Worm (Caenorhabditis elegans) whole organism, L4 larva: Measurements from ENCODE around the gene T06E4.7.

Experiments
- R02D3.7 ChIP-seq: fragments of 150-350 bp; sonication (generic microtip); optimal IDR thresholded peaks from 3 replicates; lab custom pipeline; 2014; ENCODE audit warnings: missing biosample characterization, missing genetic modification characterization
- aly-2 ChIP-seq: sonication (generic microtip); optimal IDR thresholded peaks from 2 replicates; lab custom pipeline; 2018; ENCODE audit warnings: missing biosample characterization, missing genetic modification characterization
- ceh-20 ChIP-seq: fragments of 200-800 bp; sonication (Bioruptor generic); IDR thresholded peaks from 2 replicates; pipeline ENCODE4 v1.3.6; 2022; ENCODE audit warnings: missing genetic modification reagents, missing genetic modification characterization, missing compliant biosample characterization
- daf-12 ChIP-seq: fragments of 150-350 bp; optimal IDR thresholded peaks from 2 replicates; lab custom pipeline; 2014; ENCODE audit warnings: missing biosample characterization, missing genetic modification reagents, missing genetic modification characterization
- jun-1 ChIP-seq: fragments of 150-350 bp; optimal IDR thresholded peaks from 2 replicates; lab custom pipeline; 2014; ENCODE audit warnings: missing biosample characterization, missing genetic modification reagents, missing genetic modification characterization
- nhr-10 ChIP-seq: fragments of 150-350 bp; optimal IDR thresholded peaks from 2 replicates; lab custom pipeline; 2014; ENCODE audit warnings: missing biosample characterization, missing genetic modification characterization
- nhr-28 ChIP-seq: fragments of 150-350 bp; optimal IDR thresholded peaks from 2 replicates; lab custom pipeline; 2014; ENCODE audit warnings: missing biosample characterization, missing genetic modification characterization
- nhr-42 ChIP-seq: fragments of 200-800 bp; sonication (Bioruptor generic); IDR thresholded peaks from 2 replicates; pipeline ENCODE4 v1.3.6; 2022; ENCODE audit warnings: missing genetic modification characterization, missing compliant biosample characterization
- nhr-77 ChIP-seq: fragments of 150-350 bp; optimal IDR thresholded peaks from 2 replicates; lab custom pipeline; 2014; ENCODE audit warnings: missing biosample characterization, missing genetic modification characterization
- set-16 ChIP-seq: fragments of 200-800 bp; sonication (Bioruptor generic); IDR thresholded peaks from 2 replicates; pipeline ENCODE4 v1.3.6; 2022; ENCODE audit warnings: missing genetic modification reagents, missing genetic modification characterization, missing compliant biosample characterization
- tra-1 ChIP-seq: fragments of 200-800 bp; sonication (Bioruptor generic); IDR thresholded peaks from 2 replicates; pipeline ENCODE4 v1.3.6; 2022; ENCODE audit warnings: missing genetic modification reagents, missing genetic modification characterization, missing compliant biosample characterization
- ztf-7 ChIP-seq: fragments of 150-350 bp; optimal IDR thresholded peaks from 2 replicates; lab custom pipeline; 2014; ENCODE audit warnings: missing biosample characterization, missing genetic modification characterization

DNA sequence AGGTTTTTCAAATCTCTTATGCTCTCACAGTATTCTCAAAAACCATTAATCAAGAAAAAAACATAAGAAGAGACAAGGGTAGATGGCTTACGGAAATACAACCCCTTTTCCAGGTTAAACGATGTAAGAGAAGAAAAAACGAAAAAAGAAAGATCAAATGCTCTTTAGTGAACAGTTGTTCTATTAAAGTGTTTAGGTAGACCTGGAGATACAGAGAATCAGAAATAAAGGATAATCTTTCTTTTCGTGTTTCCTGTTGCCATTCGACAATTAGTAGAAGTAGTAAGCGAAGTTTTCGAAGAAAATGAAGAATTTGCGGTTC lies 42.9 kb upstream of the T06E4.7 start, which contains the start of gene K09G1.1:
- TF ChIP-seq aly-2 (no peak), set-16 (GFP tag; lab: Robert Waterston, UW) (no peak), ztf-7 (no peak), daf-12 (tag; lab: Kevin White, UChicago) (no peak), nhr-28 (no peak), nhr-42 (GFP tag; lab: Robert Waterston, UW) (no peak), ceh-20 (GFP tag; lab: Robert Waterston, UW) (no peak), nhr-10 (tag; lab: Kevin White, UChicago) (no peak), nhr-77 (no peak), tra-1 (GFP tag; lab: Robert Waterston, UW) (no peak), jun-1 (tag; lab: Kevin White, UChicago) (no peak), R02D3.7 (tag; lab: Kevin White, UChicago) (no peak)
